Worm (Caenorhabditis elegans): ENCODE measurements around the gene srt-41.

srt-41 gene

ce11 chrV:1803043-1803442 is at the start of gene srt-41:
TSS of gene srt-41 (minus strand) at chrV:1803143.
- no peak for TF ChIP-seq nhr-43 (tag; optimal IDR thresholded peaks at IDR 0.05; ENCODE audit: poor library complexity, severe bottlenecking)
- TF ChIP-seq R02D3.7 (tag; optimal IDR thresholded peaks at IDR 0.05) = no peak
- no peak for TF ChIP-seq ceh-16 (tag; optimal IDR thresholded peaks at IDR 0.05)
- TF ChIP-seq snpc-4 (tag; optimal IDR thresholded peaks at IDR 0.05) = no peak
- TF ChIP-seq nhr-23 (tag; optimal IDR thresholded peaks at IDR 0.05) = no peak
- TF ChIP-seq nhr-25 (tag; optimal IDR thresholded peaks at IDR 0.05) = no peak
- no peak for TF ChIP-seq tbx-2 (tag; optimal IDR thresholded peaks at IDR 0.05)
- TF ChIP-seq daf-12 (tag; optimal IDR thresholded peaks at IDR 0.05) = no peak
- TF ChIP-seq mml-1 (tag; optimal IDR thresholded peaks at IDR 0.05) = no peak
- no peak for TF ChIP-seq pha-4 (tag; optimal IDR thresholded peaks at IDR 0.05)
- no peak for TF ChIP-seq ztf-4 (tag; optimal IDR thresholded peaks at IDR 0.05)
- TF ChIP-seq egl-27 (tag; optimal IDR thresholded peaks at IDR 0.05) = no peak
- TF ChIP-seq skn-1 (tag; optimal IDR thresholded peaks at IDR 0.05) = no peak

DNA sequence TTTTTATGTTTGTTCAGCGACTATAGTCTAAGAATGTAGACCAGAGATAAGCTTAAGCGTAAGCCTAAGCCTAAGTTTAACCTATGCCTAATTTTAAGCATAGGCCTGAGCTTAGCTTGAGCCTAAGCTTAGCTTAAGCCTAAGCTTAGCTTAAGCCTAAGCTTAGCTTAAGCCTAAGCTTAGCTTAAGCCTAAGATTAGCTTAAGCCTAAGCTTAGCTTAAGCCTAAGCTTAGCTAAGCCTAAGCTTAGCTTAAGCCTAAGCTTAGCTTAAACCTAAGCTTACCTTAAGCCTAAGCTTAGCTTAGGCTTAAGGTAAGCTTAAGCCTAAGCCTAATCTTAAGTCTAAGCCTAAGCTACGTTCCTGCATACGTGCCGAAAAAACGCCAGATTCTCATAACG is 45.6 kb upstream of the srt-41 start:
- TF ChIP-seq nhr-43 (tag; optimal IDR thresholded peaks at IDR 0.05; ENCODE audit: poor library complexity, severe bottlenecking) (no peak), unc-62 (GFP tag; optimal IDR thresholded peaks at IDR 0.05) (no peak), elt-2 (tag; optimal IDR thresholded peaks at IDR 0.05) (no peak), unc-39 (tag; optimal IDR thresholded peaks at IDR 0.05) (no peak), pha-4 (tag; optimal IDR thresholded peaks at IDR 0.05) (no peak), R02D3.7 (tag; optimal IDR thresholded peaks at IDR 0.05) (no peak), fos-1 (tag; optimal IDR thresholded peaks at IDR 0.05) (no peak), zag-1 (tag; optimal IDR thresholded peaks at IDR 0.05) (no peak), pqm-1 (tag; optimal IDR thresholded peaks at IDR 0.05) (no peak), lin-15B (tag; optimal IDR thresholded peaks at IDR 0.05) (no peak), aly-2 (tag; optimal IDR thresholded peaks at IDR 0.05) (no peak), nhr-23 (tag; optimal IDR thresholded peaks at IDR 0.05) (no peak), ztf-11 (tag; optimal IDR thresholded peaks at IDR 0.05) (no peak)

- TF ChIP-seq nhr-77 (tag; optimal IDR thresholded peaks at IDR 0.05) = no peak
- no peak for TF ChIP-seq nfya-1 (tag; optimal IDR thresholded peaks at IDR 0.05; ENCODE audit: insufficient read depth)
- TF ChIP-seq pqm-1 (tag; optimal IDR thresholded peaks at IDR 0.05) = peak; percentile 46
- peak; percentile 78 for TF ChIP-seq elt-2 (tag; optimal IDR thresholded peaks at IDR 0.05)
- no peak for TF ChIP-seq egl-27 (tag; optimal IDR thresholded peaks at IDR 0.05)
These were observed 43.0 kb upstream of the srt-41 start, which contains the start of gene T10B5.7 for ce11 chrV:1845977-1846376. TSS of gene T10B5.7 (plus strand) at chrV:1846201.

DNA sequence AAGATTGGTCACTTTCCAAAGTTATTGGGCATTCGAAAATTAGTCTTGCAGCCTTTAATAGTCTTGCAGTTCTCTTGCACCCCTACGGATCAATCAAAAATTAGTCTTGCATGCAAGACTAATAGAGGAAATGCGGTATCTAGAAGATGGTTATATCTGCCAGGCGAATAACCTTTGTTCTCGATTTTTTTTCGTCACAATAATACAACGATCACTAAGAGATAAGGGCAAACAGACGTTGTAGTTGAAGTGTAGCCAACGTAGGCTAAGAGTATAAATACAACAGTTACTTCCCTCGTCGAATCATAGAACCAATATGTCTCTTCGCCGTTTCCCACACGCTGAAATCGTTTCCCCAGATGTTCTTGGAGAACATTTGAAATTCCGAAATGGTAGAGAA is 38.8 kb upstream of the srt-41 start, which contains the start of gene T10B5.8:
T10B5.8 (plus strand) TSS at position 301 of the 400 bp plus-strand sequence.
- TF ChIP-seq mdl-1 (tag; optimal IDR thresholded peaks at IDR 0.05) = no peak
- no peak for TF ChIP-seq egl-5 (tag; optimal IDR thresholded peaks at IDR 0.05)
- TF ChIP-seq jun-1 (tag; optimal IDR thresholded peaks at IDR 0.05) = no peak
- no peak for TF ChIP-seq ceh-28 (tag; optimal IDR thresholded peaks at IDR 0.05)
- no peak for TF ChIP-seq ztf-4 (tag; optimal IDR thresholded peaks at IDR 0.05)
- TF ChIP-seq elt-3 (tag; optimal IDR thresholded peaks at IDR 0.05) = no peak
- TF ChIP-seq tbx-2 (tag; optimal IDR thresholded peaks at IDR 0.05) = no peak
- no peak for TF ChIP-seq aly-2 (tag; optimal IDR thresholded peaks at IDR 0.05)
- no peak for TF ChIP-seq nhr-77 (tag; optimal IDR thresholded peaks at IDR 0.05)
- TF ChIP-seq pha-4 (tag; optimal IDR thresholded peaks at IDR 0.05) = no peak
- no peak for TF ChIP-seq zag-1 (tag; optimal IDR thresholded peaks at IDR 0.05)
- no peak for TF ChIP-seq fkh-2 (tag; optimal IDR thresholded peaks at IDR 0.05)
- no peak for TF ChIP-seq nhr-237 (tag; optimal IDR thresholded peaks at IDR 0.05)
- no peak for TF ChIP-seq nhr-67 (tag; optimal IDR thresholded peaks at IDR 0.05)

DNA sequence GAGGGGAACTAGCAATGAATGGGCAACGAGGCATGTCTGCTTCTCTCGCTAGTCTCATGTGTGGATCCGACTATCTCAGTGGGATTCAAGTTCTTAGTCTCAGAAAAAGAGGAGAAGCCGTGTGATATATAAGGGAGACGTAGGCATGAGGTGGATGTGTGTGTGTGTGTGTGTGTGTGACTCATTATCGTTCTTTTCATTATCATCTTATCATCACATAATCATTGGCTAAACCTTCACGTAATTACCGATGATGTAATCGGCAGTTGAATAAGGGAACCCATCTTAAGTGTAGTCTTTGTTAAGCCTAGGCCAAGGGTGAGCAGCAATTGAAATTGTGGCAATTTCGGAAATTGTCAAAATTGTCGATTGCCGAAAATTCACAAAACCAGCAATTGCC is 27.0 kb upstream of the srt-41 start, which contains the start of gene Y32G9B.1:
Y32G9B.1 (minus strand) TSS at position 101 of the 400 bp plus-strand sequence.
- no peak for TF ChIP-seq elt-3 (tag; optimal IDR thresholded peaks at IDR 0.05)
- no peak for TF ChIP-seq zag-1 (tag; optimal IDR thresholded peaks at IDR 0.05)
- no peak for TF ChIP-seq nhr-67 (tag; optimal IDR thresholded peaks at IDR 0.05)
- TF ChIP-seq fkh-2 (tag; optimal IDR thresholded peaks at IDR 0.05) = no peak
- peak; percentile 48 for TF ChIP-seq nhr-25 (tag; optimal IDR thresholded peaks at IDR 0.05)

- TF ChIP-seq sea-2 (GFP tag; optimal IDR thresholded peaks at IDR 0.05) (no peak), egl-5 (tag; optimal IDR thresholded peaks at IDR 0.05) (no peak), fkh-2 (tag; optimal IDR thresholded peaks at IDR 0.05) (no peak), aly-2 (tag; optimal IDR thresholded peaks at IDR 0.05) (no peak), tbx-2 (tag; optimal IDR thresholded peaks at IDR 0.05) (no peak), skn-1 (tag; optimal IDR thresholded peaks at IDR 0.05) (no peak), ceh-9 (tag; optimal IDR thresholded peaks at IDR 0.05) (no peak), pqm-1 (tag; optimal IDR thresholded peaks at IDR 0.05) (no peak), lin-15B (tag; optimal IDR thresholded peaks at IDR 0.05) (no peak), ZK546.5 (tag; optimal IDR thresholded peaks at IDR 0.05) (no peak), lsy-12 (tag; optimal IDR thresholded peaks at IDR 0.05) (no peak), fos-1 (tag; optimal IDR thresholded peaks at IDR 0.05) (no peak), lin-39 (tag; optimal IDR thresholded peaks at IDR 0.05) (no peak), eor-1 (tag; optimal IDR thresholded peaks at IDR 0.05) (no peak)
These were observed 21.6 kb upstream of the srt-41 start for ce11 chrV:1824528-1824927.
